Fruit fly (Drosophila melanogaster) whole organism, embryonic: ENCODE measurements around the gene CG32055.

Experiments used
- Abd-B ChIP-seq: fragments of 200-800 bp; sonication (Bioruptor generic); optimal IDR thresholded peaks from 2 replicates; lab custom pipeline; 2018; ENCODE audit warnings: missing biosample characterization, mild to moderate bottlenecking, missing genetic modification characterization, moderate library complexity
- Atf6 ChIP-seq: fragments of 200-800 bp; sonication (Bioruptor generic); IDR thresholded peaks from 2 replicates; pipeline ENCODE4 v1.3.6; 2022; ENCODE audit warnings: missing biosample characterization, missing genetic modification characterization
- CG10321 ChIP-seq: fragments of 200-800 bp; sonication (Bioruptor generic); IDR thresholded peaks from 2 replicates; pipeline ENCODE4 v1.3.6; 2022; ENCODE audit warnings: missing biosample characterization, missing genetic modification characterization
- CG11085 ChIP-seq: fragments of 200-800 bp; sonication (Bioruptor generic); IDR thresholded peaks from 2 replicates; pipeline ENCODE4 v1.3.6; 2022; ENCODE audit warnings: missing biosample characterization, missing genetic modification characterization
- CG11247 ChIP-seq: fragments of 200-800 bp; sonication (Bioruptor generic); IDR thresholded peaks from 2 replicates; pipeline ENCODE4 v1.3.6; 2022; ENCODE audit warnings: missing biosample characterization, missing genetic modification characterization
- CG11696 ChIP-seq: fragments of 200-800 bp; sonication (Bioruptor generic); IDR thresholded peaks from 2 replicates; pipeline ENCODE4 v1.3.6; 2022; ENCODE audit warnings: missing biosample characterization, missing genetic modification characterization
- CG12071 ChIP-seq: fragments of 200-800 bp; sonication (Bioruptor generic); optimal IDR thresholded peaks from 3 replicates; lab custom pipeline; 2018; ENCODE audit warnings: missing biosample characterization, mild to moderate bottlenecking, missing genetic modification characterization
- CG13123 ChIP-seq: fragments of 200-800 bp; sonication (Bioruptor generic); optimal IDR thresholded peaks from 2 replicates; lab custom pipeline; 2016; ENCODE audit warnings: missing biosample characterization, missing genetic modification characterization
- CG15073 ChIP-seq: fragments of 200-800 bp; sonication (Bioruptor generic); optimal IDR thresholded peaks from 2 replicates; lab custom pipeline; 2016; ENCODE audit warnings: missing biosample characterization, missing genetic modification characterization
- CG16815 ChIP-seq: fragments of 200-800 bp; sonication (Bioruptor generic); optimal IDR thresholded peaks from 3 replicates; lab custom pipeline; 2017; ENCODE audit warnings: missing biosample characterization, mild to moderate bottlenecking, missing genetic modification characterization
- CG17186 ChIP-seq: fragments of 200-800 bp; sonication (Bioruptor generic); optimal IDR thresholded peaks from 3 replicates; lab custom pipeline; 2017; ENCODE audit warnings: missing biosample characterization, missing genetic modification reagents, missing genetic modification characterization
- CG1832 ChIP-seq: fragments of 200-800 bp; sonication (Bioruptor generic); optimal IDR thresholded peaks from 2 replicates; lab custom pipeline; 2017; ENCODE audit warnings: missing biosample characterization, mild to moderate bottlenecking, missing genetic modification characterization, inconsistent platforms
- CG2116 ChIP-seq: fragments of 200-800 bp; sonication (Bioruptor generic); optimal IDR thresholded peaks from 3 replicates; lab custom pipeline; 2018; ENCODE audit warnings: missing biosample characterization, mild to moderate bottlenecking, missing genetic modification characterization
- CG32767 ChIP-seq: fragments of 200-800 bp; sonication (Bioruptor generic); IDR thresholded peaks from 2 replicates; pipeline ENCODE4 v1.3.6; 2022; ENCODE audit warnings: missing biosample characterization, missing genetic modification characterization
- CG32772 ChIP-seq: fragments of 200-800 bp; sonication (Bioruptor generic); IDR thresholded peaks from 2 replicates; pipeline ENCODE4 v1.3.6; 2022; ENCODE audit warnings: missing biosample characterization, missing genetic modification characterization
- CG4360 ChIP-seq: fragments of 200-800 bp; sonication (Bioruptor generic); IDR thresholded peaks from 2 replicates; pipeline ENCODE4 v1.3.6; 2022; ENCODE audit warnings: missing biosample characterization, missing genetic modification characterization
- CG5180 ChIP-seq: fragments of 200-800 bp; sonication (Bioruptor generic); optimal IDR thresholded peaks from 3 replicates; lab custom pipeline; 2017; ENCODE audit warnings: missing biosample characterization, missing genetic modification characterization, mild to moderate bottlenecking, moderate library complexity, missing genetic modification reagents
- CG6272 ChIP-seq: fragments of 200-800 bp; sonication (Bioruptor generic); IDR thresholded peaks from 2 replicates; pipeline ENCODE4 v1.3.6; 2022; ENCODE audit warnings: missing biosample characterization, missing genetic modification characterization
- CG9215 ChIP-seq: fragments of 200-800 bp; sonication (Bioruptor generic); IDR thresholded peaks from 2 replicates; pipeline ENCODE4 v1.3.6; 2022; ENCODE audit warnings: missing biosample characterization, missing genetic modification characterization
- CG9797 ChIP-seq: fragments of 200-800 bp; sonication (Bioruptor generic); optimal IDR thresholded peaks from 3 replicates; lab custom pipeline; 2018; ENCODE audit warnings: missing biosample characterization, mild to moderate bottlenecking, missing genetic modification characterization
- CoRest ChIP-seq: fragments of 200-800 bp; sonication (Bioruptor generic); optimal IDR thresholded peaks from 3 replicates; lab custom pipeline; 2018; ENCODE audit warnings: missing biosample characterization, mild to moderate bottlenecking, missing genetic modification characterization, moderate library complexity
- Dip2 ChIP-seq: fragments of 200-800 bp; sonication (Bioruptor generic); IDR thresholded peaks from 2 replicates; pipeline ENCODE4 v1.3.6; 2022; ENCODE audit warnings: missing biosample characterization, missing genetic modification characterization
- ERR ChIP-seq: fragments of 200-800 bp; sonication (Bioruptor generic); optimal IDR thresholded peaks from 2 replicates; lab custom pipeline; 2016; ENCODE audit warnings: missing biosample characterization, missing genetic modification characterization
- Ets65A ChIP-seq: fragments of 200-800 bp; sonication (Bioruptor generic); peaks from one replicate; lab custom pipeline; 2016; ENCODE audit warnings: missing biosample characterization, missing genetic modification characterization
- Ets97D ChIP-seq: fragments of 200-800 bp; sonication (Bioruptor generic); optimal IDR thresholded peaks from 3 replicates; lab custom pipeline; 2016; ENCODE audit warnings: missing biosample characterization, missing genetic modification characterization
- HmgD ChIP-seq: fragments of 200-800 bp; sonication (Bioruptor generic); optimal IDR thresholded peaks from 3 replicates; lab custom pipeline; 2016; ENCODE audit warnings: missing biosample characterization, missing genetic modification characterization
- Hmr ChIP-seq: fragments of 200-800 bp; sonication (Bioruptor generic); optimal IDR thresholded peaks from 3 replicates; lab custom pipeline; 2017; ENCODE audit warnings: mild to moderate bottlenecking, missing biosample characterization, missing genetic modification reagents, missing genetic modification characterization
- MESR4 ChIP-seq: fragments of 200-800 bp; sonication (Bioruptor generic); optimal IDR thresholded peaks from 2 replicates; lab custom pipeline; 2018; ENCODE audit warnings: missing biosample characterization, mild to moderate bottlenecking, missing genetic modification characterization, moderate library complexity
- Med ChIP-seq: fragments of 200-800 bp; sonication (Bioruptor generic); peaks from one replicate; lab custom pipeline; 2016; ENCODE audit warnings: missing biosample characterization, missing genetic modification characterization, mild to moderate bottlenecking, inconsistent platforms, moderate library complexity
- Neu2 ChIP-seq: fragments of 200-800 bp; sonication (Bioruptor generic); optimal IDR thresholded peaks from 3 replicates; lab custom pipeline; 2016; ENCODE audit warnings: missing biosample characterization, missing genetic modification characterization, borderline replicate concordance
- Nf-YC ChIP-seq: fragments of 200-800 bp; optimal IDR thresholded peaks from 3 replicates; lab custom pipeline; 2019; ENCODE audit warnings: missing biosample characterization, mild to moderate bottlenecking, missing genetic modification characterization, moderate library complexity
- Sox102F ChIP-seq: fragments of 200-800 bp; sonication (Bioruptor generic); optimal IDR thresholded peaks from 2 replicates; lab custom pipeline; 2018; ENCODE audit warnings: missing biosample characterization, mild to moderate bottlenecking, missing genetic modification characterization, moderate library complexity
- abd-A ChIP-seq: fragments of 200-800 bp; sonication (Bioruptor generic); optimal IDR thresholded peaks from 3 replicates; lab custom pipeline; 2019; ENCODE audit warnings: missing biosample characterization, mild to moderate bottlenecking, missing genetic modification characterization, moderate library complexity
- cg ChIP-seq: fragments of 200-800 bp; sonication (Bioruptor generic); optimal IDR thresholded peaks from 3 replicates; lab custom pipeline; 2019; ENCODE audit warnings: missing biosample characterization, mild to moderate bottlenecking, missing genetic modification characterization, moderate library complexity
- chm ChIP-seq: fragments of 200-800 bp; sonication (Bioruptor generic); IDR thresholded peaks from 2 replicates; pipeline ENCODE4 v1.3.6; 2022; ENCODE audit warnings: missing biosample characterization, missing genetic modification characterization
- chn ChIP-seq: fragments of 200-800 bp; sonication (Bioruptor generic); optimal IDR thresholded peaks from 2 replicates; lab custom pipeline; 2016; ENCODE audit warnings: missing biosample characterization, missing genetic modification characterization
- dati ChIP-seq: fragments of 200-800 bp; sonication (Bioruptor generic); IDR thresholded peaks from 2 replicates; pipeline ENCODE4 v1.3.6; 2022; ENCODE audit warnings: missing biosample characterization, missing genetic modification characterization
- ewg ChIP-seq: fragments of 200-800 bp; sonication (Bioruptor generic); optimal IDR thresholded peaks from 3 replicates; lab custom pipeline; 2017; ENCODE audit warnings: mild to moderate bottlenecking, missing biosample characterization, missing genetic modification reagents, missing genetic modification characterization
- gce ChIP-seq: fragments of 200-800 bp; sonication (Bioruptor generic); IDR thresholded peaks from 3 replicates; pipeline ENCODE4 v1.3.6; 2022; ENCODE audit warnings: missing biosample characterization, missing genetic modification characterization
- gro ChIP-seq: fragments of 200-800 bp; sonication (Bioruptor generic); optimal IDR thresholded peaks from 2 replicates; lab custom pipeline; 2016; ENCODE audit warnings: missing biosample characterization, missing genetic modification characterization
- gsb ChIP-seq: fragments of 200-800 bp; sonication (Bioruptor generic); IDR thresholded peaks from 2 replicates; pipeline ENCODE4 v1.3.6; 2022; ENCODE audit warnings: missing biosample characterization, missing genetic modification characterization
- gsb-n ChIP-seq: fragments of 200-800 bp; sonication (Bioruptor generic); optimal IDR thresholded peaks from 3 replicates; lab custom pipeline; 2018; ENCODE audit warnings: missing biosample characterization, mild to moderate bottlenecking, missing genetic modification characterization
- ken ChIP-seq: fragments of 200-800 bp; sonication (Bioruptor generic); IDR thresholded peaks from 3 replicates; pipeline ENCODE4 v1.3.6; 2022; ENCODE audit warnings: missing biosample characterization, missing genetic modification characterization
- nom ChIP-seq: fragments of 200-800 bp; sonication (Bioruptor generic); optimal IDR thresholded peaks from 2 replicates; lab custom pipeline; 2017; ENCODE audit warnings: missing biosample characterization, missing genetic modification characterization, mild to moderate bottlenecking, moderate library complexity, missing genetic modification reagents
- p53 ChIP-seq: fragments of 200-800 bp; sonication (Bioruptor generic); optimal IDR thresholded peaks from 2 replicates; lab custom pipeline; 2016; ENCODE audit warnings: missing biosample characterization, missing genetic modification characterization
- phol ChIP-seq: fragments of 200-800 bp; sonication (Bioruptor generic); optimal IDR thresholded peaks from 3 replicates; lab custom pipeline; 2018; ENCODE audit warnings: missing biosample characterization, mild to moderate bottlenecking, missing genetic modification characterization, moderate library complexity
- rib ChIP-seq: fragments of 200-800 bp; sonication (Bioruptor generic); IDR thresholded peaks from 2 replicates; pipeline ENCODE4 v1.3.6; 2022; ENCODE audit warnings: missing biosample characterization, missing genetic modification characterization
- sd ChIP-seq: fragments of 200-800 bp; sonication (Bioruptor generic); optimal IDR thresholded peaks from 3 replicates; lab custom pipeline; 2018; ENCODE audit warnings: missing biosample characterization, mild to moderate bottlenecking, missing genetic modification characterization, moderate library complexity
- seq ChIP-seq: fragments of 200-800 bp; sonication (Bioruptor generic); IDR thresholded peaks from 2 replicates; pipeline ENCODE4 v1.3.6; 2022; ENCODE audit warnings: missing biosample characterization, missing genetic modification characterization
- sqz ChIP-seq: fragments of 200-800 bp; sonication (Bioruptor generic); optimal IDR thresholded peaks from 3 replicates; lab custom pipeline; 2018; ENCODE audit warnings: missing biosample characterization, mild to moderate bottlenecking, missing genetic modification characterization
- unpg ChIP-seq: fragments of 200-800 bp; sonication (Bioruptor generic); optimal IDR thresholded peaks from 3 replicates; lab custom pipeline; 2018; ENCODE audit warnings: missing biosample characterization, mild to moderate bottlenecking, missing genetic modification characterization, moderate library complexity
- vvl ChIP-seq: fragments of 200-800 bp; sonication (Bioruptor generic); IDR thresholded peaks from 2 replicates; pipeline ENCODE4 v1.3.6; 2022; ENCODE audit warnings: missing biosample characterization, missing genetic modification characterization
- z ChIP-seq: fragments of 200-800 bp; sonication (Bioruptor generic); IDR thresholded peaks from 3 replicates; pipeline ENCODE4 v1.3.6; 2022; ENCODE audit warnings: missing biosample characterization, missing genetic modification characterization

Gene CG32055

DNA sequence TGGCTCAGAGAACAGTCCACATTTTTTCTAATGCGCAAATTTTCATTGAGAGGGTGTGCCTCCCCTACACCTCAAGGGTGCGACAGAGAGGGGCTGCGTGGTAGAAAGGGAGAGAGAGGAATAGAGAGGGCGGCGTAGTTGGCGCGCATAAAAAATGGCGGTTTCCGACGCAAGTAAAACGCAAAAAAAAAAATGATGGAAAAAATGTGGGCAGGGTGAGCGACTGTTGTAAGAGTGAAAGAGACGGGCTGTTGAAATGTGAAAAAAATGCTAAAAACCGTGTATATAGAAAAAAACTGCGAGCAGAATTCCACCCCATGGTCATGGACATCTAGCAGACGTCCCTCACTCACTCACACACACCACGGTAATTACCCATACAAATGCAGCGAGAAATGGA is 6.1 kb upstream of the CG32055 start (continued):
- no peak for TF ChIP-seq Sox102F (GFP tag; lab: Kevin White, UChicago)
- peak; percentile 100 for TF ChIP-seq sqz
- no peak for TF ChIP-seq CG17186 (GFP tag; lab: Kevin White, UChicago)
- TF ChIP-seq CG10321 (GFP tag; lab: Robert Waterston, UW) = peak; percentile 44; the same call in 1 of the 2 replicates
- TF ChIP-seq ken (GFP tag; lab: Robert Waterston, UW) = no peak
- TF ChIP-seq gce (GFP tag; lab: Robert Waterston, UW) = no peak
- peak; percentile 76 for TF ChIP-seq CG1832 (GFP tag; lab: Kevin White, UChicago)
- peak; percentile 59 for TF ChIP-seq cg (GFP tag; lab: Kevin White, UChicago)
- peak; percentile 5 for TF ChIP-seq gro (GFP tag; lab: Kevin White, UChicago)
- TF ChIP-seq Ets65A (GFP tag; lab: Kevin White, UChicago) = peak; percentile 94
- TF ChIP-seq CG11247 (GFP tag; lab: Robert Waterston, UW) = no peak
- peak; percentile 28; the same call in 1 of the 2 replicates for TF ChIP-seq dati (GFP tag; lab: Robert Waterston, UW)
- TF ChIP-seq ewg = peak; percentile 79
- TF ChIP-seq CG9215 (GFP tag; lab: Robert Waterston, UW) = no peak
- no peak for TF ChIP-seq Ets97D (GFP tag; lab: Kevin White, UChicago)
- TF ChIP-seq HmgD = no peak
- no peak for TF ChIP-seq chn (GFP tag; lab: Kevin White, UChicago)
- TF ChIP-seq CG13123 (GFP tag; lab: Kevin White, UChicago) = no peak
- TF ChIP-seq gsb = no peak
- no peak for TF ChIP-seq CG2116 (GFP tag; lab: Kevin White, UChicago)
- TF ChIP-seq phol = peak; percentile 50
- no peak for TF ChIP-seq chm (GFP tag; lab: Robert Waterston, UW)
- no peak for TF ChIP-seq Neu2 (GFP tag; lab: Kevin White, UChicago)
- TF ChIP-seq CG11085 (GFP tag; lab: Robert Waterston, UW) = 0 out of 2 replicates have a peak, but pooled peaks have one; percentile 14
- no peak for TF ChIP-seq CG11696 (GFP tag; lab: Robert Waterston, UW)
- peak; percentile 70 for TF ChIP-seq CG32772
- peak; percentile 87 for TF ChIP-seq abd-A (tag; lab: Kevin White, UChicago)
- TF ChIP-seq nom (GFP tag; lab: Kevin White, UChicago) = peak; percentile 1
- peak; percentile 65 for TF ChIP-seq z (GFP tag; lab: Robert Waterston, UW)
- TF ChIP-seq Dip2 (GFP tag; lab: Robert Waterston, UW) = no peak
- TF ChIP-seq CG32767 (GFP tag; lab: Robert Waterston, UW) = no peak; the same call in 1 of the 2 replicates
- no peak for TF ChIP-seq Atf6
- TF ChIP-seq sd = peak; percentile 31
- peak; percentile 79 for TF ChIP-seq Nf-YC
- no peak for TF ChIP-seq Abd-B (GFP tag; lab: Kevin White, UChicago)
- no peak for TF ChIP-seq CG6272
- TF ChIP-seq rib (GFP tag; lab: Robert Waterston, UW) = peak; percentile 58; the same call in 1 of the 2 replicates
- TF ChIP-seq CG12071 (GFP tag; lab: Kevin White, UChicago) = peak; percentile 7
- peak; percentile 94 for TF ChIP-seq seq (GFP tag; lab: Robert Waterston, UW)
- TF ChIP-seq vvl = 0 out of 2 replicates have a peak, but pooled peaks have one; percentile 45
- no peak for TF ChIP-seq Hmr

DNA sequence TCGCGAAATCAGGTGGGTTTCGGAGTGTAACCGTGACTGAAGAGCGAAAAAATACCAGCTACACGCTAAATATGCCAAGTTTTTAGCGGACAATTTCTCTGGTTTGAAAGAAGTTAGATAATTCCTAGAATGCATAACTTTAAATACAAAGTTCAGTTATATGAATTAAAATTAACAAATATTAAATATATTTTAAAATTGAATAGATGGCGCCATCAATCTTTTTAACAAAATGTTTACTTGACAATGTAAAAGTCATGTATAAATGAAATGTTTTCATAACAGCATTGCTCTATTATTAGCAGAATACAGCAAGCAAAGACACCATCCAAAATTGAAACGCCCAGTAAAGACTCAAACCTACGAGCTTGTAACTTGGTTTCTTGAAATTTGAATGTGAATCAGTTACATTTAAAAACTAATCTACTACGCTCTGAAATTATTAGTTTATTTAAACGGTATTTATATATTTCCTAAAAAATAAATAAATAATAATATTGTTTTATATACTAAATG is 5.3 kb upstream of the CG32055 start, which contains the start of gene scramb1:
Gene scramb1, minus strand, starts transcription at position 27 of the 516 bp plus-strand sequence.
- TF ChIP-seq CG15073 (GFP tag; lab: Kevin White, UChicago) (no peak), unpg (GFP tag; lab: Kevin White, UChicago) (no peak), ERR (no peak), cg (GFP tag; lab: Kevin White, UChicago) (no peak), CoRest (no peak), CG16815 (GFP tag; lab: Kevin White, UChicago) (no peak), CG9797 (GFP tag; lab: Kevin White, UChicago) (peak; percentile 26), CG5180 (GFP tag; lab: Kevin White, UChicago) (no peak), MESR4 (GFP tag; lab: Kevin White, UChicago) (no peak), gsb-n (no peak), p53 (GFP tag; lab: Kevin White, UChicago) (no peak), CG4360 (GFP tag; lab: Robert Waterston, UW) (no peak), Med (GFP tag; lab: Kevin White, UChicago) (no peak)
